2 worm cellular contexts compared by ENCODE assay signal in the genomic region with DNA sequence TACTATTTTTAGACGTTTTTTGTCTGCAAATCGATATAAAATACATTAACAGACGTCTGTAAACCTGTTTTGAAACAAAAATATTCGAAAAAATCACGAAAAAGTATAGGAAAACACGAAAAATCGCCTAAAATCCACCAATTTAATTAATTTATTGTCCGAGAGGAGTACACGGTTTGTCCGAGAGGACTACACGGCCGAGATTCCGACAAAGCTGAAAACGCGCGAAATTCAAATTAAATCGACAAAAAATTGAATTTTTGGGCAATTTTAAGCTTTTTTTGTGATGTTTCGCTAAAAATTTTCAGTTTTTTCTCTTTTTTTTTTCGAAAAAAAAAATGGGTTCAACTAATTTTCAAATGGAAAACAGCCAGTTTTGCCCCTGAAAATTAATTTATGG.
TF ChIP-seq lines count a peak whose summit lies in the region.

No protein-coding gene starts in this region.

TF ChIP-seq in whole organism, L1 larva, 84 proteins besides CTCF, POLR2A, EP300 and RAD21 (continued from another document):
- TF ChIP-seq C16A3.4 (tag; optimal IDR thresholded peaks at IDR 0.05; lab: Kevin White, UChicago) (peak; percentile 0), rnt-1 (tag; optimal IDR thresholded peaks at IDR 0.05; lab: Kevin White, UChicago) (peak; percentile 93), egl-27 (tag; optimal IDR thresholded peaks at IDR 0.05; lab: Kevin White, UChicago) (no peak), Y116A8C.19 (tag; optimal IDR thresholded peaks at IDR 0.05; lab: Kevin White, UChicago; ENCODE audit: borderline replicate concordance) (peak; percentile 1), pax-3 (tag; optimal IDR thresholded peaks at IDR 0.05; lab: Kevin White, UChicago) (peak; percentile 65), unc-62 (GFP tag; optimal IDR thresholded peaks at IDR 0.05; lab: Kevin White, UChicago) (no peak), tbx-2 (tag; optimal IDR thresholded peaks at IDR 0.05; lab: Kevin White, UChicago) (peak; percentile 80), ceh-90 (tag; optimal IDR thresholded peaks at IDR 0.05; lab: Kevin White, UChicago) (peak; percentile 89), snu-23 (GFP tag; optimal IDR thresholded peaks at IDR 0.05; lab: Kevin White, UChicago) (peak; percentile 72), tlp-1 (tag; optimal IDR thresholded peaks at IDR 0.05; lab: Kevin White, UChicago) (no peak), xbp-1 (tag; optimal IDR thresholded peaks at IDR 0.05; lab: Kevin White, UChicago) (peak; percentile 65), jun-1 (tag; optimal IDR thresholded peaks at IDR 0.05; lab: Kevin White, UChicago) (no peak), ceh-88 (GFP tag; IDR thresholded peaks at IDR 0.05; lab: Robert Waterston, UW) (peak; percentile 34; the same call in 1 of the 2 replicates), ceh-8 (GFP tag; optimal IDR thresholded peaks at IDR 0.05; lab: Kevin White, UChicago) (no peak), nhr-47 (tag; optimal IDR thresholded peaks at IDR 0.05; lab: Kevin White, UChicago) (peak; percentile 83), isw-1 (GFP tag; IDR thresholded peaks at IDR 0.05; lab: Robert Waterston, UW) (peak; percentile 46), irx-1 (tag; optimal IDR thresholded peaks at IDR 0.05; lab: Kevin White, UChicago) (peak; percentile 82), lin-39 (tag; optimal IDR thresholded peaks at IDR 0.05; lab: Kevin White, UChicago) (peak; percentile 7), unc-30 (tag; optimal IDR thresholded peaks at IDR 0.05; lab: Kevin White, UChicago) (no peak), skn-1 (tag; optimal IDR thresholded peaks at IDR 0.05; lab: Kevin White, UChicago) (no peak), efl-1 (optimal IDR thresholded peaks at IDR 0.05; lab: Kevin White, UChicago) (peak; percentile 94 to 95), efl-1 (GFP tag; optimal IDR thresholded peaks at IDR 0.05 in 1 of 2; lab: Kevin White, UChicago) (peak; percentile 92 to 99), blmp-1 (tag; optimal IDR thresholded peaks at IDR 0.05; lab: Kevin White, UChicago) (peak; percentile 16), nhr-28 (tag; optimal IDR thresholded peaks at IDR 0.05; lab: Kevin White, UChicago) (no peak), mdl-1 (tag; optimal IDR thresholded peaks at IDR 0.05; lab: Kevin White, UChicago) (peak in 1 of 2 experiments; percentile 26)

TF ChIP-seq in whole organism, young adult, 124 proteins besides CTCF, POLR2A, EP300 and RAD21 (continued from another document):
- no peak for TF ChIP-seq ama-1 (optimal IDR thresholded peaks at IDR 0.05; lab: Kevin White, UChicago)
- TF ChIP-seq ama-1 (GFP tag; optimal IDR thresholded peaks at IDR 0.05; lab: Kevin White, UChicago), result no peak
- TF ChIP-seq F49E8.2 (tag; optimal IDR thresholded peaks at IDR 0.05; lab: Kevin White, UChicago; ENCODE audit: insufficient read depth), result peak; percentile 72
- TF ChIP-seq rcor-1 (GFP tag; IDR thresholded peaks at IDR 0.05; lab: Robert Waterston, UW), result peak; percentile 86
- no peak for TF ChIP-seq pbrm-1 (GFP tag; IDR thresholded peaks at IDR 0.05; lab: Robert Waterston, UW)
- peak; percentile 67; the same call in 1 of the 2 replicates for TF ChIP-seq aptf-2 (GFP tag; conservative IDR thresholded peaks at IDR 0.05; lab: Robert Waterston, UW)
- no peak for TF ChIP-seq fkh-3 (tag; optimal IDR thresholded peaks at IDR 0.05; lab: Kevin White, UChicago)
- TF ChIP-seq ceh-40 (GFP tag; IDR thresholded peaks at IDR 0.05; lab: Robert Waterston, UW), result no peak
- TF ChIP-seq chd-7 (tag; optimal IDR thresholded peaks at IDR 0.05; lab: Kevin White, UChicago), result peak; percentile 31
- no peak for TF ChIP-seq bed-1 (GFP tag; IDR thresholded peaks at IDR 0.05; lab: Robert Waterston, UW)
- TF ChIP-seq xnd-1 (tag; optimal IDR thresholded peaks at IDR 0.05; lab: Kevin White, UChicago), result peak; percentile 48
- peak; percentile 58 for TF ChIP-seq athp-1 (tag; optimal IDR thresholded peaks at IDR 0.05; lab: Kevin White, UChicago)
- no peak for TF ChIP-seq dpff-1 (tag; optimal IDR thresholded peaks at IDR 0.05; lab: Kevin White, UChicago)
- peak; percentile 52 for TF ChIP-seq dpl-1 (GFP tag; optimal IDR thresholded peaks at IDR 0.05; lab: Kevin White, UChicago)
- TF ChIP-seq Y95B8A.8 (GFP tag; IDR thresholded peaks at IDR 0.05; lab: Robert Waterston, UW), result peak; percentile 64; the same call in 1 of the 2 replicates
- peak; percentile 85 for TF ChIP-seq snpc-4 (GFP tag; optimal IDR thresholded peaks at IDR 0.05; lab: Kevin White, UChicago)
- peak; percentile 64 to 97 (median 87) for TF ChIP-seq snpc-4 (tag; optimal IDR thresholded peaks at IDR 0.05; lab: Kevin White, UChicago)
